Worm (Caenorhabditis elegans): ENCODE measurements around the gene egrh-2.

- no peak for TF ChIP-seq ama-1 (optimal IDR thresholded peaks at IDR 0.05)
- TF ChIP-seq nfya-1 (tag; optimal IDR thresholded peaks at IDR 0.05), result no peak
- TF ChIP-seq ets-4 (tag; optimal IDR thresholded peaks at IDR 0.05), result no peak
- no peak for TF ChIP-seq T23F11.4 (GFP tag; optimal IDR thresholded peaks at IDR 0.05)
- TF ChIP-seq pha-4 (tag; optimal IDR thresholded peaks at IDR 0.05), result no peak
- TF ChIP-seq C08G9.2 (tag; optimal IDR thresholded peaks at IDR 0.05), result no peak
- no peak for TF ChIP-seq elt-4 (tag; optimal IDR thresholded peaks at IDR 0.05)
- TF ChIP-seq rnt-1 (tag; optimal IDR thresholded peaks at IDR 0.05), result no peak
- TF ChIP-seq gmeb-2 (tag; optimal IDR thresholded peaks at IDR 0.05), result no peak
- TF ChIP-seq ceh-48 (tag; optimal IDR thresholded peaks at IDR 0.05), result no peak
- TF ChIP-seq ceh-19 (GFP tag; optimal IDR thresholded peaks at IDR 0.05), result no peak
- no peak for TF ChIP-seq npax-4 (tag; optimal IDR thresholded peaks at IDR 0.05)
Measured at ce11 chrIV:1015430-1015829, 25.2 kb upstream of the egrh-2 start.

Measured in whole organism, late embryonic.